Worm (Caenorhabditis elegans): ENCODE results near the gene F58F12.3.

Gene F58F12.3

DNA sequence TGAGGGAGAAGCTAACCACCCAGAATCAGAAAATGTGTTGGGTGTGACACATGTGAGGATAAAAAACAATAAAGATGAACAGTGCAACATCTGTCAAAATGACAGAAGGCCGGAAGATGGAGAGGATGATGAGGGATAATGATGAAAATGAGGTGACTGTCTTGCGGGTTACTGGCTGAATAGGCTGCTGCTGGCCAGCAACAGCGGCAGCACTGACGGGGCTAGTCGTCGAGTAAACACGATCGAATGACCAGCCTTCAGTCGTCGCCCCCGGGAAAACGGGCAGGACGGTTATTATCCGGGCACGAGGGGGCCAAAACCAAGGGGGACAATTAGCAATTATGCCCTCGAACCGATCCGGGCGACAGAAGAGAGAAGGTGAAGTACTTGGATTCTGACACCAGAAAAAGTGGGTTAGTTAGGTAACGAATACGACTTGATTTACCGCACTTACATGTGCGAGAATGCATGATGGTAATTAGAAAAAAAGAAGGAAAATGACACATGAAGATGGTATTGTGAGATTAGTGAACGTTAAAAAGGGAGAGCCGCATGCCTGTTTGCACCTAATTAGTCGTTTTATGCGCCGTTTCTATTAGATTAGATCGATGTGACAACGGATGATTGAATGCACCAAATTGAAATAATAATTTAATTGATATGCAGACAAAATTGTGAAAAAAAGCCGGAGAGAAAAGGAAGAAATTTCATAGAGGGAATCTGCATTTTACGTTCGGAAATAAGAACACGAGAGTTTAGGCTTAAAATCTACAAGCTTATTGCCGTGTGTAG is 20.8 kb upstream of the F58F12.3 start (continued):
- TF ChIP-seq pha-4 (tag; optimal IDR thresholded peaks at IDR 0.05) (no peak), elt-4 (tag; optimal IDR thresholded peaks at IDR 0.05) (no peak), fkh-10 (GFP tag; optimal IDR thresholded peaks at IDR 0.05) (no peak), hlh-6 (tag; optimal IDR thresholded peaks at IDR 0.05) (no peak), pqm-1 (tag; optimal IDR thresholded peaks at IDR 0.05) (no peak), ref-2 (tag; optimal IDR thresholded peaks at IDR 0.05) (peak; percentile 14), pax-1 (tag; optimal IDR thresholded peaks at IDR 0.05) (no peak), rnt-1 (tag; optimal IDR thresholded peaks at IDR 0.05) (no peak), nhr-232 (tag; optimal IDR thresholded peaks at IDR 0.05) (no peak), tbx-2 (tag; optimal IDR thresholded peaks at IDR 0.05) (peak; percentile 48), pros-1 (tag; optimal IDR thresholded peaks at IDR 0.05) (no peak)

DNA sequence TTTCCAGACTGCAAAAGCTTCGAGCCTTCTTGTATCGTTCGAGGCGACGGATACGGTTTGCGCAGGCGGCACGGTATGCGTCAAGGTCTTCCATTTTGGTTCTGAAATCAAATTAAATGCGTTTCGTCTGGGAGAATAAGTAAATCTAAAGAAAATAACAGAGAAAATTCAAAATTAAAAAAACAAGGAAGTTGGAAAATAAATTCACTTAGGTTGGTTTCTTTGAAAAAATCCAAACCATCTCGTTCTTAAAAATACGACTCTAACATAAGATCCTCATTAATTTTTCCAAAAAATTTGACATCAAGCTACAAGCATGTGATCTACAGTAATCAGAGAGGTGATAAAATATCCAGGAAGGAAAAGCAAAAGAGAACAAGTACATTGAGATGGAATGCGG is 19.1 kb upstream of the F58F12.3 start, which contains the start of gene T25D10.4:
Gene T25D10.4, minus strand, starts transcription at position 101 of the 400 bp plus-strand sequence.
- TF ChIP-seq tbx-2 (tag; optimal IDR thresholded peaks at IDR 0.05) (no peak), hlh-30 (tag; optimal IDR thresholded peaks at IDR 0.05; ENCODE audit: insufficient read depth) (no peak), unc-86 (tag; optimal IDR thresholded peaks at IDR 0.05) (no peak), ztf-16 (tag; optimal IDR thresholded peaks at IDR 0.05) (no peak), ceh-30 (tag; optimal IDR thresholded peaks at IDR 0.05) (no peak), C08G9.2 (tag; optimal IDR thresholded peaks at IDR 0.05) (no peak), ceh-14 (tag; optimal IDR thresholded peaks at IDR 0.05) (no peak), hlh-13 (GFP tag; optimal IDR thresholded peaks at IDR 0.05) (no peak), unc-55 (GFP tag; optimal IDR thresholded peaks at IDR 0.05) (no peak), K09A11.1 (tag; optimal IDR thresholded peaks at IDR 0.05; ENCODE audit: insufficient read depth) (no peak), pax-1 (tag; optimal IDR thresholded peaks at IDR 0.05) (no peak), ref-2 (tag; optimal IDR thresholded peaks at IDR 0.05) (no peak), ahr-1 (tag; optimal IDR thresholded peaks at IDR 0.05) (no peak)

DNA sequence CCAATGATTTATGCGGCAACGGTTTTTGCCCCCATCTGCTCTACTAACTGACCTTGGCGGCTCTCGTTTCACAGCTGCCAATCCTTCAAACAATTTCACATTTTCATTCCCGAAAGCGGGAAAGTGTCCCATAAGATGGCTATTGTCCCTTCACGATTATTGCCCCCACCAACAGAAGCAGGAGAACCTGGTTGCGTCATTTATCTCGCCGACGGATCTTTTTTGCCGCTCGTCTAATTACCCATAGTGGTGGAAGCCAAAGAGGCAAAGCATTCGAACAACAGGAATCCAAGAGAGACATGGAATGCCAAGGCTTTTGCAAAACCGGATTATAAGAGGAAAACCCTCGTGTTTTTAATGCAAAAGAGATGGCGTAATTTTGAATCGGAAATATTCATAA is 18.0 kb upstream of the F58F12.3 start:
- TF ChIP-seq pax-1 (tag; optimal IDR thresholded peaks at IDR 0.05) (no peak), ahr-1 (tag; optimal IDR thresholded peaks at IDR 0.05) (no peak), sox-2 (GFP tag; IDR thresholded peaks at IDR 0.05) (no peak), ztf-16 (tag; optimal IDR thresholded peaks at IDR 0.05) (no peak), ceh-31 (tag; optimal IDR thresholded peaks at IDR 0.05) (peak; percentile 60), rnt-1 (tag; optimal IDR thresholded peaks at IDR 0.05) (peak; percentile 35), ets-4 (tag; optimal IDR thresholded peaks at IDR 0.05) (no peak), pag-3 (tag; optimal IDR thresholded peaks at IDR 0.05; ENCODE audit: borderline replicate concordance) (no peak), ref-2 (tag; optimal IDR thresholded peaks at IDR 0.05) (no peak), C08G9.2 (tag; optimal IDR thresholded peaks at IDR 0.05) (no peak)

DNA sequence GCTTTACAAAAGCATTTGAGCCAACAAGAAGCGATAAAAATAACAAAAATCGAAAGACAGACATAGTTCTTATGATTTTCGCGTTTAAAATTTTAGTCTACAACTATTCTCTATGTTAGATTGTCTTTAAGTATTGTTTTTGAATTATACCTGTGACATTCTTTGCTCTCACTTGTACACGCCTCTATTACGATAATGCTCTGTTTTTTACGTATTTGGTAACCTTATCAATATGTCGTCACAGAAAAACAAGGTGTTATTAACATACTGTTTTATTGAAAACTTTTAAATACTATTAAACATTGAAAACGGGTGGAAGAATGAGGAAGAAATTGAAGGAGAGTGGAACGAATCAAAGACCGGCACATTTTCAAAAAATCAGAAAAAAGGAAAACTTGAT is 16.2 kb upstream of the F58F12.3 start, which contains the start of gene spp-11:
Gene spp-11, minus strand, starts transcription at position 101 of the 400 bp plus-strand sequence.
- TF ChIP-seq pqm-1 (tag; optimal IDR thresholded peaks at IDR 0.05) (no peak), mec-3 (tag; optimal IDR thresholded peaks at IDR 0.05; ENCODE audit: borderline replicate concordance) (no peak), npax-4 (tag; optimal IDR thresholded peaks at IDR 0.05) (no peak)

DNA sequence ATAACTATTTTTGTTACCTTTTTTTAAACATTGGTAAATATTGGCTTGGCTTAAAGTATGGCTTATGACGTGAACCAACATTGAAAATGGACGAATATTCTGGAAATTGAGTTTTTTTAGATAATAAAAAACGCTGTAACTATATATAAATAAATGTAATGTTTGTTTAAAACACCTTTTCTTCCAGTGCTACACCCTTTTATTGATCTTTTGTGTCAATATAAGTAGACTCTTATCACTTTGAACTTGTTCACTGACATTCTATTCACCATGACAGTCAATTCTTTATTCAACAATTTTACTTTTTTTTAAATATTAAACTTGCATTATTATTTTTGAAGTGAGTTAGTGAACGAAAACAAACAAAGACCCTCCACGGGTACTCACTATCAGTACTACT is 12.1 kb upstream of the F58F12.3 start, which contains the start of gene T25D10.1:
Gene T25D10.1, plus strand, starts transcription at position 169 of the 400 bp plus-strand sequence.
- TF ChIP-seq lin-11 (tag; optimal IDR thresholded peaks at IDR 0.05) = no peak
- TF ChIP-seq nfya-1 (tag; optimal IDR thresholded peaks at IDR 0.05) = no peak
- TF ChIP-seq ztf-16 (tag; optimal IDR thresholded peaks at IDR 0.05) = no peak
- no peak for TF ChIP-seq unc-3 (GFP tag; conservative IDR thresholded peaks at IDR 0.05)
- no peak for TF ChIP-seq unc-3 (tag; optimal IDR thresholded peaks at IDR 0.05)
- no peak for TF ChIP-seq unc-86 (tag; optimal IDR thresholded peaks at IDR 0.05)
- no peak for TF ChIP-seq pha-2 (tag; optimal IDR thresholded peaks at IDR 0.05)
- no peak for TF ChIP-seq tbx-7 (tag; optimal IDR thresholded peaks at IDR 0.05)
- TF ChIP-seq K02D7.2 (tag; optimal IDR thresholded peaks at IDR 0.05) = no peak
- no peak for TF ChIP-seq ceh-22 (tag; optimal IDR thresholded peaks at IDR 0.05)
- no peak for TF ChIP-seq ahr-1 (tag; optimal IDR thresholded peaks at IDR 0.05)
- no peak for TF ChIP-seq fkh-10 (GFP tag; optimal IDR thresholded peaks at IDR 0.05)
- TF ChIP-seq pha-4 (tag; optimal IDR thresholded peaks at IDR 0.05) = no peak
- no peak for TF ChIP-seq ama-1 (optimal IDR thresholded peaks at IDR 0.05)
- TF ChIP-seq hlh-6 (tag; optimal IDR thresholded peaks at IDR 0.05) = no peak
- TF ChIP-seq syd-9 (tag; optimal IDR thresholded peaks at IDR 0.05) = no peak

Data from whole organism, late embryonic.